Fruit fly (Drosophila melanogaster): ENCODE measurements around the gene G9a.

Gene G9a

DNA sequence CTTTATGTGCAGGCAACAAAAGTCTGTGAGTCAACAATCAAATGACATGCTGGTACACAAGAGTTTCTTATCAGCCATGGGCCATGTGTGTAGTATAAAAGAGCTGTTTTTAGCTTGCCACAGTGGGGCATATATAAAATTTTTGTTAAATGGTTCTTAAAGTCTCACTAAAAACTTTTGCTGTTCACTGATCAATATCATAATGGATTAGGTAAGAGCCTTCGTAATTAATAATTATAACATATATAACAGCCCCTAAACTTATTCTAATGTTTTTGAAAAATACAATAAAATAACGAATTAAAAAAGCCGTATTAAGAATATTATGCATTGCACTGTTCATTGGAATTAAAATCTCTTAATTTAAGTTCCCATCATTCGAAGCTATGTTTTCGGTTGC, 47.5 kb downstream of the G9a start:
- TF ChIP-seq CG15073 (GFP tag; optimal IDR thresholded peaks at IDR 0.05) = no peak
- TF ChIP-seq bsh (GFP tag; optimal IDR thresholded peaks at IDR 0.05) = no peak
- TF ChIP-seq CG9797 (GFP tag; optimal IDR thresholded peaks at IDR 0.05) = no peak
- TF ChIP-seq CG18262 (tag; optimal IDR thresholded peaks at IDR 0.05) = peak; percentile 20
- TF ChIP-seq Optix (GFP tag; IDR thresholded peaks at IDR 0.05) = no peak
- no peak for TF ChIP-seq run (tag; optimal IDR thresholded peaks at IDR 0.05)
- no peak for TF ChIP-seq Sin3A (optimal IDR thresholded peaks at IDR 0.05)
- peak; percentile 5 for TF ChIP-seq tio (GFP tag; optimal IDR thresholded peaks at IDR 0.05)
- TF ChIP-seq CG15696 (tag; optimal IDR thresholded peaks at IDR 0.05) = no peak
- TF ChIP-seq CG11504 (tag; optimal IDR thresholded peaks at IDR 0.05) = peak; percentile 15
- TF ChIP-seq Blimp-1 (GFP tag; optimal IDR thresholded peaks at IDR 0.05) = no peak
- TF ChIP-seq kay (GFP tag; optimal IDR thresholded peaks at IDR 0.05) = no peak
- TF ChIP-seq bab2 (GFP tag; optimal IDR thresholded peaks at IDR 0.05) = no peak
- TF ChIP-seq stc (GFP tag; IDR thresholded peaks at IDR 0.05) = no peak
- no peak for TF ChIP-seq CG2712 (tag; optimal IDR thresholded peaks at IDR 0.05)
- TF ChIP-seq sens (GFP tag) = peak; percentile 69
- no peak for TF ChIP-seq BtbVII (GFP tag; optimal IDR thresholded peaks at IDR 0.05)
- no peak for TF ChIP-seq CG7963 (GFP tag; IDR thresholded peaks at IDR 0.05; ENCODE audit: partially characterized antibody)
- TF ChIP-seq Mes4 (GFP tag; optimal IDR thresholded peaks at IDR 0.05) = no peak
- no peak for TF ChIP-seq slbo (GFP tag; IDR thresholded peaks at IDR 0.05)
- no peak for TF ChIP-seq Bteb2 (GFP tag; optimal IDR thresholded peaks at IDR 0.05)
- TF ChIP-seq crc (GFP tag; optimal IDR thresholded peaks at IDR 0.05) = no peak
- TF ChIP-seq CG8290 (GFP tag; optimal IDR thresholded peaks at IDR 0.05) = no peak
- no peak for TF ChIP-seq CG8290 (tag; optimal IDR thresholded peaks at IDR 0.05)
- no peak for TF ChIP-seq CG9932 (GFP tag; IDR thresholded peaks at IDR 0.05)
- no peak for TF ChIP-seq CG3838 (GFP tag; optimal IDR thresholded peaks at IDR 0.05)
- TF ChIP-seq Opbp (GFP tag; IDR thresholded peaks at IDR 0.05; ENCODE audit: partially characterized antibody) = no peak
- TF ChIP-seq Taf1 (GFP tag; IDR thresholded peaks at IDR 0.05) = no peak
- TF ChIP-seq CG1529 (GFP tag; optimal IDR thresholded peaks at IDR 0.05) = no peak
- TF ChIP-seq Poxn (GFP tag; IDR thresholded peaks at IDR 0.05) = no peak
- TF ChIP-seq CoRest (tag; optimal IDR thresholded peaks at IDR 0.05) = no peak
- no peak for TF ChIP-seq fd64A (GFP tag; optimal IDR thresholded peaks at IDR 0.05)
- TF ChIP-seq CG6813 (GFP tag; optimal IDR thresholded peaks at IDR 0.05) = no peak
- TF ChIP-seq CG1832 (GFP tag; optimal IDR thresholded peaks at IDR 0.05) = no peak
- no peak for TF ChIP-seq CG7987 (GFP tag; optimal IDR thresholded peaks at IDR 0.05)
- TF ChIP-seq Myb (GFP tag; optimal IDR thresholded peaks at IDR 0.05) = no peak
- no peak for TF ChIP-seq CG8765 (GFP tag; IDR thresholded peaks at IDR 0.05)
- no peak for TF ChIP-seq Hr39 (optimal IDR thresholded peaks at IDR 0.05)
- no peak for TF ChIP-seq grau (tag; optimal IDR thresholded peaks at IDR 0.05)
- TF ChIP-seq gem (tag; optimal IDR thresholded peaks at IDR 0.05) = peak; percentile 40
- TF ChIP-seq ewg (GFP tag; optimal IDR thresholded peaks at IDR 0.05) = no peak
- TF ChIP-seq Neu2 (GFP tag; optimal IDR thresholded peaks at IDR 0.05; ENCODE audit: borderline replicate concordance) = no peak
- TF ChIP-seq pita (GFP tag; optimal IDR thresholded peaks at IDR 0.05) = no peak
- no peak for TF ChIP-seq sens-2 (GFP tag; IDR thresholded peaks at IDR 0.05)
- no peak for TF ChIP-seq CG15601 (tag; optimal IDR thresholded peaks at IDR 0.05)
- TF ChIP-seq C15 (GFP tag; IDR thresholded peaks at IDR 0.05) = no peak
- TF ChIP-seq ase (GFP tag; IDR thresholded peaks at IDR 0.05) = no peak
- TF ChIP-seq Atf6 (GFP tag; IDR thresholded peaks at IDR 0.05) = no peak
- TF ChIP-seq CG11247 (GFP tag; IDR thresholded peaks at IDR 0.05) = no peak
- no peak for TF ChIP-seq CG12659 (GFP tag; optimal IDR thresholded peaks at IDR 0.05)
- peak; percentile 27 for TF ChIP-seq Med (GFP tag)
